Worm (Caenorhabditis elegans) whole organism, midembryonic: ENCODE measurements around the gene F20E11.7.
A peak's percentile ranks its signal among the peaks of the same experiment; 100 is the strongest.

ENCODE experiments used
- T22C8.4 ChIP-seq: fragments of 200-800 bp; sonication (Bioruptor generic); IDR thresholded peaks from 2 replicates; pipeline ENCODE4 v1.3.6; 2022; ENCODE audit warnings: missing genetic modification characterization, missing compliant biosample characterization
- cog-1 ChIP-seq: sonication (generic microtip); optimal IDR thresholded peaks from 2 replicates; lab custom pipeline; 2016; ENCODE audit warnings: missing genetic modification characterization, missing compliant biosample characterization
- flt-1 ChIP-seq: fragments of 200-800 bp; sonication (Bioruptor generic); IDR thresholded peaks from 2 replicates; pipeline ENCODE4 v1.3.6; 2022; ENCODE audit warnings: missing genetic modification characterization, missing compliant biosample characterization
- klf-2 ChIP-seq: fragments of 200-800 bp; sonication (Bioruptor generic); conservative IDR thresholded peaks from 2 replicates; pipeline ENCODE4 v1.3.6; 2022; ENCODE audit warnings: missing genetic modification reagents, missing genetic modification characterization, missing compliant biosample characterization
- med-1 ChIP-seq: sonication (generic microtip); optimal IDR thresholded peaks from 2 replicates; lab custom pipeline; 2017; ENCODE audit warnings: missing genetic modification characterization, mild to moderate bottlenecking, missing compliant biosample characterization, antibody characterized with exemption, missing genetic modification reagents; ENCODE audit not compliant: insufficient read depth
- ref-1 ChIP-seq: fragments of 200-800 bp; sonication (Bioruptor generic); conservative IDR thresholded peaks from 2 replicates; pipeline ENCODE4 v1.3.6; 2022; ENCODE audit warnings: missing genetic modification reagents, missing genetic modification characterization, missing compliant biosample characterization
- tab-1 ChIP-seq: fragments of 200-800 bp; sonication (Bioruptor generic); IDR thresholded peaks from 2 replicates; pipeline ENCODE4 v1.3.6; 2022; ENCODE audit warnings: missing genetic modification characterization, missing compliant biosample characterization
- ztf-23 ChIP-seq: fragments of 200-800 bp; sonication (Bioruptor generic); IDR thresholded peaks from 2 replicates; pipeline ENCODE4 v1.3.6; 2022; ENCODE audit warnings: missing genetic modification reagents, missing genetic modification characterization, missing compliant biosample characterization
- ztf-29 ChIP-seq: fragments of 200-800 bp; sonication (Bioruptor generic); IDR thresholded peaks from 2 replicates; pipeline ENCODE4 v1.3.6; 2022; ENCODE audit warnings: missing genetic modification reagents, missing genetic modification characterization, missing compliant biosample characterization

F20E11.7 gene

ce11 chrV:17485078-17485477 is 20.7 kb downstream of the F20E11.7 start, which contains the start of gene srh-111:
TSS of gene srh-111 (minus strand) at chrV:17485178.
- TF ChIP-seq ztf-23 (GFP tag; lab: Robert Waterston, UW) (no peak), ztf-29 (GFP tag; lab: Robert Waterston, UW) (no peak), tab-1 (GFP tag; lab: Robert Waterston, UW) (no peak), ref-1 (GFP tag; lab: Robert Waterston, UW) (no peak), flt-1 (GFP tag; lab: Robert Waterston, UW) (no peak), med-1 (no peak), cog-1 (tag; lab: Kevin White, UChicago) (no peak), klf-2 (GFP tag; lab: Robert Waterston, UW) (no peak), T22C8.4 (GFP tag; lab: Robert Waterston, UW) (no peak)

ce11 chrV:17486034-17486433 is 21.7 kb downstream of the F20E11.7 start, which contains the start of gene scl-24:
TSS of gene scl-24 (plus strand) at chrV:17486334.
- TF ChIP-seq flt-1 (GFP tag; lab: Robert Waterston, UW) = no peak
- TF ChIP-seq cog-1 (tag; lab: Kevin White, UChicago) = no peak
- no peak for TF ChIP-seq ztf-29 (GFP tag; lab: Robert Waterston, UW)
- TF ChIP-seq ztf-23 (GFP tag; lab: Robert Waterston, UW) = no peak
- no peak for TF ChIP-seq T22C8.4 (GFP tag; lab: Robert Waterston, UW)
- TF ChIP-seq klf-2 (GFP tag; lab: Robert Waterston, UW) = no peak
- TF ChIP-seq med-1 = no peak
- TF ChIP-seq tab-1 (GFP tag; lab: Robert Waterston, UW) = no peak
- TF ChIP-seq ref-1 (GFP tag; lab: Robert Waterston, UW) = no peak

DNA sequence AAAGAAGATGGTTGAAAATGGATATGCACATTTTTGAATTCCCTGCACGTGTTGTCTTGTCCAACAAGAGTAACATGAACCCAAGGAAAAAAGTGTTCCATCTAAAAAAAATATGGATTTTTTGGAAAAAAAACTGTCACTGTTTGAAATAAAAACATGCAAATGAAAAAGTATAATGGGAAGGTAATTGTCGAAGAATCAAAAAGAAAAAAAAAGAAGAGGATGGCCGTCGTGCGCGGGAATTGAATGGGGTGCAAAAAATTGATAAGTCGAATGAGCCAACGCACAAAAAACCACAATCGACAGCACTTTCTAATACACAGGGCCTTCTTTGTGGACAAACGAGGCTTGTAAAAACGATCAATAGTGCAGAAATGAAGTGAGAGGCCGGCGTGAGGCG is 29.4 kb downstream of the F20E11.7 start, which contains the start of gene fbxa-102:
Gene fbxa-102, minus strand, starts transcription at position 101 of the 400 bp plus-strand sequence.
- TF ChIP-seq cog-1 (tag; lab: Kevin White, UChicago) (no peak), tab-1 (GFP tag; lab: Robert Waterston, UW) (no peak), ref-1 (GFP tag; lab: Robert Waterston, UW) (no peak), med-1 (no peak), flt-1 (GFP tag; lab: Robert Waterston, UW) (no peak), ztf-23 (GFP tag; lab: Robert Waterston, UW) (no peak), klf-2 (GFP tag; lab: Robert Waterston, UW) (no peak), ztf-29 (GFP tag; lab: Robert Waterston, UW) (no peak), T22C8.4 (GFP tag; lab: Robert Waterston, UW) (no peak)

DNA sequence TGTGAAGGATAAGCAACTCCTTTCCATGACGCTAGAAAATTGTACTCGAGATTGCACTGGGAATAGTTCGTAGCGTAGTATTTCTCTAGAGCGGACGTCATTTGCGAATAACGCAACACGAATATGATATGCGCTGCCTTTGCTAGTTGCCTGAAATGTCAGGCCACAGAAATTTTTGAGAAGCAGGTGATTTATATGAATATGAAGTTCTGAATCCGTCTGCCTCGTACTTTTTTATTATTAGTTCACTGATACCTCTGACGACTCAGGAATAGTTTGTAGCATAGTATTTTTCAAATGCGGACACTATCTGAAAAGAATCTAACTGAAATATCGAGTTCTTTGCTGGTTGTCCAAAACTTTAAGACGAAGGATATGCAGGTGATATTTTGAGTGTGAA is 31.7 kb downstream of the F20E11.7 start, which contains the start of gene srh-118:
Gene srh-118, minus strand, starts transcription at position 101 of the 400 bp plus-strand sequence.
- TF ChIP-seq tab-1 (GFP tag; lab: Robert Waterston, UW) (no peak), med-1 (no peak)

DNA sequence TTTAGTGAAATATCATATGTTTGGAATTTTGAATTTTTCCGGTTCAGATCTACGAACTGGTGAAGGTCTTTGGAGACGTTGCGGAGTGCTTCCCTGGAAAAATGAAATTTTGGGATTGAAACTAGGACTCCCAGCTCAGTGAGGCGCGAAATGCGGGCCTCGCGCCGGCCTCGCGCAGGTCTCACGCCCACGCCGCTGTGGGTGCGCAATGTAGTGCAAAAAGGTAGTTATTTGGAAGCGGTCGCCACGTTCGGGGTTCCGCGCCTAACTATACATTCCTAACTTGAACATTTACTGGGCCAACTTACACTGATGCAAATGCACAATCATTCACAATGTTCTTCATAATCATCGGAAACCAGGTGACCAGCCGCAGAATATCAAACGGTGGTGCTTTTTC is 35.7 kb downstream of the F20E11.7 start:
- no peak for TF ChIP-seq ref-1 (GFP tag; lab: Robert Waterston, UW)
- TF ChIP-seq ztf-23 (GFP tag; lab: Robert Waterston, UW) = no peak
- no peak for TF ChIP-seq flt-1 (GFP tag; lab: Robert Waterston, UW)
- TF ChIP-seq tab-1 (GFP tag; lab: Robert Waterston, UW) = no peak
- TF ChIP-seq cog-1 (tag; lab: Kevin White, UChicago) = no peak
- no peak for TF ChIP-seq T22C8.4 (GFP tag; lab: Robert Waterston, UW)
- no peak for TF ChIP-seq med-1
- no peak for TF ChIP-seq klf-2 (GFP tag; lab: Robert Waterston, UW)
- TF ChIP-seq ztf-29 (GFP tag; lab: Robert Waterston, UW) = no peak

DNA sequence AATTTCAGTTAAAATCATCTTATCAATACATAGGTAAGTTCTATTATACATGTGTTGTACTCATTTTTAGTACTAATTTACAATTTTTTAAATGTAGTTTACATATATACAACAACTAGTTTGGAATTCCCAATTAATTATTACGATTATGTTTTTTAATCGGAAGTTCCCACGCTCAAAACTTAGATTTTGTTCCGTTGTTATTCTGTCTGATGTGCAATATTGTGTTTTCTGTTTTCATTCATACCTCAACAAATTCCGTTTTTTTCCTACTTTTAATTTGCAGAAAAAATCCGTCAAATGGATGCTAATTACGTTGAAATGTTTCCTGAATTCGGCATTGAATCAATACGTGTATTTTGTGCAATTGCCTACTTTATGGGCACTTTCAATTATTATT is 41.9 kb downstream of the F20E11.7 start, which contains the start of gene srw-31:
Gene srw-31, plus strand, starts transcription at position 301 of the 400 bp plus-strand sequence.
- TF ChIP-seq tab-1 (GFP tag; lab: Robert Waterston, UW) (no peak), T22C8.4 (GFP tag; lab: Robert Waterston, UW) (no peak), med-1 (no peak), ztf-29 (GFP tag; lab: Robert Waterston, UW) (no peak), ztf-23 (GFP tag; lab: Robert Waterston, UW) (no peak), klf-2 (GFP tag; lab: Robert Waterston, UW) (no peak), flt-1 (GFP tag; lab: Robert Waterston, UW) (no peak), ref-1 (GFP tag; lab: Robert Waterston, UW) (no peak), cog-1 (tag; lab: Kevin White, UChicago) (no peak)

DNA sequence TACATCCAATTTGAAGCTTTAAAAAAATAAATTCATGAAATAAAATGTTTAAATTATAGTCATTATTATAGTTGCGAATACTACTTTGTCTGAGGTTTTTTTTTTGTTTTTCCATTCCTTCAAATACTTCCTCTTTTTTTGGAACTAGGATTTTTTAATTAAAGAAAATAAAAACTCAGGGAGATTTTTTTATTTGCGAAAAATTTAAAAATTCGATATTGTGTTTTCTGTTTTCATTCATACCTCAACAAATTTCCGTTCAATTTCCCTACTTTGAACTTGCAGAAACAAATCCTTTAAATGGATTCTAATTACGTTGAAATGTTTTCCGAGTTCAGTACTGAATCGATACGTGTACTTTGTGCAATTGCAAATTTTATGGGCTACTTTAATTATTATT is 44.1 kb downstream of the F20E11.7 start, which contains the start of gene srw-32:
Gene srw-32, plus strand, starts transcription at position 301 of the 400 bp plus-strand sequence.
- TF ChIP-seq flt-1 (GFP tag; lab: Robert Waterston, UW) (no peak), ztf-23 (GFP tag; lab: Robert Waterston, UW) (no peak), tab-1 (GFP tag; lab: Robert Waterston, UW) (no peak), T22C8.4 (GFP tag; lab: Robert Waterston, UW) (no peak), med-1 (no peak), ztf-29 (GFP tag; lab: Robert Waterston, UW) (no peak)

DNA sequence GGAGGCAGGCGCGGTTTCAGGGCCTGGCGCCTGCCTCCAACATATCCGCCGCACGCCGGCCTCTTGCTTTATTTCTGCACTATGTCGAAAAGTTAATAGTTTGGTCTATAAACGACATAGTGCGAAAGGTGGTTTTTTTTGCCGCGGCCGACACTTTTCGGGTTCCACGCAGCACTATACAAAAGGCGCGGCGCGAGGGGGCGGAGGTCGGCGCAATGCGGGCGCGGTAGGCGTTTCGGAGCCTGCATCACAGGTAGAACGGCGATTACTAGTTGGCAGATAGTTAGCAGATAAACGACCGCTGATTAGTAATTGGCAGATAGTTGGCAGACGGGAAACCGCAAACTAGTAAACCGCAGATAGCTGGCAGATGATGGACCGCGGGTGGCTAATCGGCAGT is 48.4 kb downstream of the F20E11.7 start:
- TF ChIP-seq tab-1 (GFP tag; lab: Robert Waterston, UW) (0 out of 2 replicates have a peak, but pooled peaks have one; percentile 32), flt-1 (GFP tag; lab: Robert Waterston, UW) (no peak), ztf-29 (GFP tag; lab: Robert Waterston, UW) (no peak), ztf-23 (GFP tag; lab: Robert Waterston, UW) (no peak)

- TF ChIP-seq ref-1 (GFP tag; lab: Robert Waterston, UW) (0 out of 2 replicates have a peak, but pooled peaks have one; percentile 10), ztf-23 (GFP tag; lab: Robert Waterston, UW) (no peak)
These were observed 49.5 kb downstream of the F20E11.7 start for ce11 chrV:17513831-17514230.
